Fruit fly (Drosophila melanogaster): ENCODE data around the gene nis.

- no peak for TF ChIP-seq bcd (GFP tag; optimal IDR thresholded peaks at IDR 0.05)
- TF ChIP-seq B-H1 (GFP tag; IDR thresholded peaks at IDR 0.05): no peak
- no peak for TF ChIP-seq sqz (GFP tag; optimal IDR thresholded peaks at IDR 0.05)
- no peak for TF ChIP-seq CG14965 (GFP tag; optimal IDR thresholded peaks at IDR 0.05; ENCODE audit: borderline replicate concordance)
- no peak for TF ChIP-seq Ssrp (tag; optimal IDR thresholded peaks at IDR 0.05)
- no peak for TF ChIP-seq CG6683 (GFP tag; optimal IDR thresholded peaks at IDR 0.05)
- no peak for TF ChIP-seq hth (optimal IDR thresholded peaks at IDR 0.05)
- TF ChIP-seq Stat92E (GFP tag; optimal IDR thresholded peaks at IDR 0.05): no peak
- TF ChIP-seq HHEX (GFP tag; optimal IDR thresholded peaks at IDR 0.05): no peak
- TF ChIP-seq CG7987 (GFP tag; optimal IDR thresholded peaks at IDR 0.05): no peak
- TF ChIP-seq CG17361 (GFP tag; IDR thresholded peaks at IDR 0.05): no peak
- TF ChIP-seq BEAF-32 (GFP tag; optimal IDR thresholded peaks at IDR 0.05): no peak
- TF ChIP-seq CG2875 (GFP tag; optimal IDR thresholded peaks at IDR 0.05): no peak
- no peak for TF ChIP-seq gcm2 (GFP tag; optimal IDR thresholded peaks at IDR 0.05)
These were observed 30.8 kb upstream of the nis start for dm6 chr2L:1617712-1618111.
